Fruit fly (Drosophila melanogaster) whole organism, prepupa: Measurements from ENCODE around the gene abd-A.
A peak's percentile ranks its signal among the peaks of the same experiment; 100 is the strongest.

Experiments
- Blimp-1 ChIP-seq: fragments of 200-800 bp; sonication (Bioruptor generic); optimal IDR thresholded peaks from 3 replicates; lab custom pipeline; 2017; ENCODE audit warnings: missing biosample characterization, missing genetic modification characterization, mild to moderate bottlenecking, moderate library complexity, missing genetic modification reagents
- CG10669 ChIP-seq: fragments of 200-800 bp; sonication (Bioruptor generic); optimal IDR thresholded peaks from 3 replicates; lab custom pipeline; 2018; ENCODE audit warnings: missing biosample characterization, mild to moderate bottlenecking, missing genetic modification characterization, moderate library complexity
- CG11294 ChIP-seq: fragments of 200-800 bp; sonication (Bioruptor generic); IDR thresholded peaks from 2 replicates; pipeline ENCODE4 v1.3.6; 2022; ENCODE audit warnings: missing biosample characterization, missing genetic modification characterization
- CG11762 ChIP-seq: fragments of 200-800 bp; sonication (Bioruptor generic); optimal IDR thresholded peaks from 3 replicates; lab custom pipeline; 2016; ENCODE audit warnings: missing biosample characterization, missing genetic modification characterization; ENCODE audit not compliant: insufficient read depth
- CG11902 ChIP-seq: fragments of 200-800 bp; sonication (Bioruptor generic); optimal IDR thresholded peaks from 3 replicates; lab custom pipeline; 2016; ENCODE audit warnings: missing biosample characterization, missing genetic modification characterization
- CG31627 ChIP-seq: fragments of 200-800 bp; sonication (Bioruptor generic); optimal IDR thresholded peaks from 3 replicates; lab custom pipeline; 2016; ENCODE audit warnings: missing biosample characterization, missing genetic modification characterization
- CG32006 ChIP-seq: fragments of 200-800 bp; sonication (Bioruptor generic); optimal IDR thresholded peaks from 3 replicates; lab custom pipeline; 2017; ENCODE audit warnings: missing biosample characterization, mild to moderate bottlenecking, missing genetic modification characterization
- CG3919 ChIP-seq: fragments of 200-800 bp; sonication (Bioruptor generic); optimal IDR thresholded peaks from 3 replicates; lab custom pipeline; 2016; ENCODE audit warnings: missing biosample characterization, missing genetic modification characterization
- CG4318 ChIP-seq: fragments of 200-800 bp; sonication (Bioruptor generic); optimal IDR thresholded peaks from 3 replicates; lab custom pipeline; 2017; ENCODE audit warnings: missing biosample characterization, mild to moderate bottlenecking, missing genetic modification characterization
- CG6163 ChIP-seq: fragments of 200-800 bp; sonication (Bioruptor generic); IDR thresholded peaks from 3 replicates; pipeline ENCODE4 v1.3.6; 2022; ENCODE audit warnings: missing biosample characterization, missing genetic modification characterization
- CG6808 ChIP-seq: fragments of 200-800 bp; sonication (Bioruptor generic); optimal IDR thresholded peaks from 3 replicates; lab custom pipeline; 2017; ENCODE audit warnings: missing biosample characterization, missing genetic modification characterization, mild to moderate bottlenecking, moderate library complexity, missing genetic modification reagents
- CG6854 ChIP-seq: fragments of 200-800 bp; sonication (Bioruptor generic); optimal IDR thresholded peaks from 2 replicates; lab custom pipeline; 2017; ENCODE audit warnings: missing biosample characterization, mild to moderate bottlenecking, missing genetic modification characterization
- CG7368 ChIP-seq: fragments of 200-800 bp; sonication (Bioruptor generic); optimal IDR thresholded peaks from 3 replicates; lab custom pipeline; 2016; ENCODE audit warnings: missing biosample characterization, missing genetic modification characterization
- CG8319 ChIP-seq: fragments of 200-800 bp; sonication (Bioruptor generic); optimal IDR thresholded peaks from 3 replicates; lab custom pipeline; 2016; ENCODE audit warnings: missing biosample characterization, missing genetic modification characterization
- CG9139 ChIP-seq: fragments of 200-800 bp; sonication (Bioruptor generic); optimal IDR thresholded peaks from 3 replicates; lab custom pipeline; 2017; ENCODE audit warnings: missing biosample characterization, mild to moderate bottlenecking, missing genetic modification characterization
- Eip78C ChIP-seq: fragments of 200-800 bp; sonication (Bioruptor generic); peaks from one replicate; lab custom pipeline; 2016; ENCODE audit warnings: missing biosample characterization, missing genetic modification characterization
- Eip93F ChIP-seq: fragments of 200-800 bp; sonication (Bioruptor generic); optimal IDR thresholded peaks from 2 replicates; lab custom pipeline; 2016; ENCODE audit warnings: missing biosample characterization, mild to moderate bottlenecking, missing genetic modification characterization
- Ets96B ChIP-seq: fragments of 200-800 bp; optimal IDR thresholded peaks from 2 replicates; lab custom pipeline; 2019; ENCODE audit warnings: missing biosample characterization, mild to moderate bottlenecking, missing genetic modification characterization, moderate library complexity
- Gug ChIP-seq: fragments of 200-800 bp; sonication (Bioruptor generic); IDR thresholded peaks from 2 replicates; pipeline ENCODE4 v1.3.6; 2022; ENCODE audit warnings: missing biosample characterization, missing genetic modification characterization
- Hr38 ChIP-seq: sonication (Bioruptor generic); optimal IDR thresholded peaks from 2 replicates; lab custom pipeline; 2016; ENCODE audit warnings: missing biosample characterization, missing genetic modification characterization
- Hr39 ChIP-seq: fragments of 200-800 bp; sonication (Bioruptor generic); optimal IDR thresholded peaks from 2 replicates; lab custom pipeline; 2016; ENCODE audit warnings: missing biosample characterization, missing genetic modification characterization
- Hr4 ChIP-seq: fragments of 200-800 bp; sonication (Bioruptor generic); optimal IDR thresholded peaks from 3 replicates; lab custom pipeline; 2016; ENCODE audit warnings: missing biosample characterization, missing genetic modification characterization
- OdsH ChIP-seq: fragments of 200-800 bp; sonication (Bioruptor generic); optimal IDR thresholded peaks from 3 replicates; lab custom pipeline; 2016; ENCODE audit warnings: missing biosample characterization, missing genetic modification characterization
- Smox ChIP-seq: fragments of 200-800 bp; sonication (Bioruptor generic); optimal IDR thresholded peaks from 3 replicates; lab custom pipeline; 2016; ENCODE audit warnings: missing biosample characterization, missing genetic modification characterization
- Sox102F ChIP-seq: fragments of 200-800 bp; sonication (Bioruptor generic); optimal IDR thresholded peaks from 2 replicates; lab custom pipeline; 2016; ENCODE audit warnings: missing biosample characterization, mild to moderate bottlenecking, missing genetic modification characterization
- Sox14 ChIP-seq: fragments of 200-800 bp; sonication (Bioruptor generic); optimal IDR thresholded peaks from 3 replicates; lab custom pipeline; 2016; ENCODE audit warnings: missing biosample characterization, missing genetic modification characterization
- Sox15 ChIP-seq: fragments of 200-800 bp; sonication (Bioruptor generic); optimal IDR thresholded peaks from 3 replicates; lab custom pipeline; 2016; ENCODE audit warnings: missing biosample characterization, missing genetic modification characterization
- achi ChIP-seq: fragments of 200-800 bp; sonication (Bioruptor generic); optimal IDR thresholded peaks from 3 replicates; lab custom pipeline; 2016; ENCODE audit warnings: missing biosample characterization, missing genetic modification characterization
- esn ChIP-seq: fragments of 200-800 bp; sonication (Bioruptor generic); optimal IDR thresholded peaks from 2 replicates; lab custom pipeline; 2016; ENCODE audit warnings: missing biosample characterization, mild to moderate bottlenecking, missing genetic modification characterization, moderate library complexity
- lz ChIP-seq: fragments of 200-800 bp; sonication (Bioruptor generic); optimal IDR thresholded peaks from 3 replicates; lab custom pipeline; 2016; ENCODE audit warnings: missing biosample characterization, missing genetic modification characterization
- net ChIP-seq: fragments of 200-800 bp; sonication (Bioruptor generic); optimal IDR thresholded peaks from 3 replicates; lab custom pipeline; 2016; ENCODE audit warnings: missing biosample characterization, missing genetic modification characterization
- pdm3 ChIP-seq: fragments of 200-800 bp; sonication (Bioruptor generic); optimal IDR thresholded peaks from 3 replicates; lab custom pipeline; 2016; ENCODE audit warnings: missing biosample characterization, missing genetic modification characterization
- salr ChIP-seq, 2 experiments: fragments of 200-800 bp; sonication (Bioruptor generic); optimal IDR thresholded peaks; 3 replicates each; lab custom pipeline; 2016 to 2018; ENCODE audit warnings: missing biosample characterization in 2 of 2, missing genetic modification characterization in 2 of 2, mild to moderate bottlenecking in 1 of 2
- spab ChIP-seq: fragments of 200-800 bp; sonication (Bioruptor generic); optimal IDR thresholded peaks from 2 replicates; lab custom pipeline; 2017; ENCODE audit warnings: missing biosample characterization, mild to moderate bottlenecking, missing genetic modification characterization, missing genetic modification reagents
- ss ChIP-seq, 2 experiments: fragments of 200-800 bp; sonication (Bioruptor generic); optimal IDR thresholded peaks; 2 replicates in 1 of 2; 3 replicates in 1 of 2; lab custom pipeline; 2017 to 2018; ENCODE audit warnings: mild to moderate bottlenecking in 2 of 2, missing biosample characterization in 2 of 2, missing genetic modification characterization in 2 of 2, moderate library complexity in 1 of 2
- svp ChIP-seq: fragments of 200-800 bp; sonication (Bioruptor generic); peaks from one replicate; lab custom pipeline; 2016; ENCODE audit warnings: missing biosample characterization, missing genetic modification characterization
- topi ChIP-seq: fragments of 200-800 bp; sonication (Bioruptor generic); optimal IDR thresholded peaks from 3 replicates; lab custom pipeline; 2016; ENCODE audit warnings: missing biosample characterization, missing genetic modification characterization
- vri ChIP-seq: fragments of 200-800 bp; sonication (Bioruptor generic); optimal IDR thresholded peaks from 3 replicates; lab custom pipeline; 2016; ENCODE audit warnings: missing biosample characterization, mild to moderate bottlenecking, missing genetic modification characterization

The abd-A gene

dm6 chr3R:16834294-16835003 is 4.6 kb upstream of the abd-A start:
- TF ChIP-seq svp (GFP tag; lab: Kevin White, UChicago) = peak; percentile 12
- peak; percentile 50 for TF ChIP-seq CG3919 (GFP tag; lab: Kevin White, UChicago)
- peak; percentile 9 for TF ChIP-seq CG6808 (GFP tag; lab: Kevin White, UChicago)
- TF ChIP-seq pdm3 (GFP tag; lab: Kevin White, UChicago) = peak; percentile 21
- TF ChIP-seq net = peak; percentile 10
- no peak for TF ChIP-seq CG10669 (GFP tag; lab: Kevin White, UChicago)
- no peak for TF ChIP-seq ss (GFP tag; optimal IDR thresholded peaks at IDR 0.05; lab: Kevin White, UChicago)
- TF ChIP-seq Eip78C (GFP tag; lab: Kevin White, UChicago) = peak; percentile 69
- TF ChIP-seq Hr4 = peak; percentile 9
- peak; percentile 11 for TF ChIP-seq OdsH (GFP tag; lab: Kevin White, UChicago)
- no peak for TF ChIP-seq achi (GFP tag; lab: Kevin White, UChicago)

DNA sequence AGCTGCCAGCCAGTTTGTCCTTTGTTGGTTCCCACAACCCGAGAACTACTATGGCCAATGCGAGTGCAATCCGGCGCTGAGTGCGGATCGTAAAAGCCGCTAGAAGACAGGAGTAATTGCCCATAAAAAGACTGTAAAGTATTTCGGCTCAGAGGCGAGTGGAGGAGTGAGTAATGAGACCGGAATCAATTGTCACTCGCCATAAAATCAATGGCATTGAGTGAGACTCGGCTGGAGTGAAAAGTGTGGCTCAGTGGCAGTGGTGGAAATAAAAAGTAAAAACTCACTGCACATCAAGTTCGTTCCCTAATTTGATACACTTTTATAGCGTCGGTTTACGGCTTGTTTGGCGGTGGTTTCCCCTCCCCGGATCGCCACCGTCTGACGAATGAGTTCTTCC is 3.2 kb upstream of the abd-A start:
- no peak for TF ChIP-seq Eip78C (GFP tag; lab: Kevin White, UChicago)
- no peak for TF ChIP-seq Blimp-1 (GFP tag; lab: Kevin White, UChicago)
- TF ChIP-seq Smox (GFP tag; lab: Kevin White, UChicago) = no peak
- no peak for TF ChIP-seq spab (GFP tag; lab: Kevin White, UChicago)
- TF ChIP-seq topi = no peak

DNA sequence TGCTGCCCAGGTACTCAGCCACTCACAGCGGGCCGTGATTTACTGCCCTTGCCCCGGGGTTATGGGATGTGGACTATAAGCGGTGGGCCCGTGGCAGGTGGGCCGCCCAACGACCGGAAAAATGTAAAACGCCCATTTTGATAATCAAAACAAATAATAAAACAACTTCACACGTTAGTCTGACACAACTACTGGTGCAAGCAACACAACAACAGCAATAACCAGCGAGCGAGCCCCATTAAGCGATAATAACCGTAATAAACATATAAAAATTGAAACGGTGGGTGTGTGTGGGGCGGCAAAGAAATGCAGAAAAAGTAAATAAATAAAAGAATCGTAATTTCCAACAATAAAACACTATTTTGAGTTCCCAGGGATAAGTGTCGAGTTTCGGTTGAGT is 2.1 kb upstream of the abd-A start:
- TF ChIP-seq OdsH (GFP tag; lab: Kevin White, UChicago) (no peak), vri (GFP tag; lab: Kevin White, UChicago) (no peak), Gug (GFP tag; lab: Robert Waterston, UW) (no peak), Blimp-1 (GFP tag; lab: Kevin White, UChicago) (no peak), CG8319 (GFP tag; lab: Kevin White, UChicago) (no peak), net (no peak), CG4318 (GFP tag; lab: Kevin White, UChicago) (no peak), CG6163 (GFP tag; lab: Robert Waterston, UW) (no peak), pdm3 (GFP tag; lab: Kevin White, UChicago) (no peak), Ets96B (tag; lab: Kevin White, UChicago) (no peak), CG32006 (GFP tag; lab: Kevin White, UChicago) (no peak), Eip93F (no peak), Sox102F (GFP tag; lab: Kevin White, UChicago) (no peak), CG11294 (GFP tag; lab: Robert Waterston, UW) (no peak), Smox (GFP tag; lab: Kevin White, UChicago) (no peak), svp (GFP tag; lab: Kevin White, UChicago) (no peak), esn (GFP tag; lab: Kevin White, UChicago) (no peak), Sox15 (GFP tag; lab: Kevin White, UChicago) (no peak), Sox14 (no peak)

DNA sequence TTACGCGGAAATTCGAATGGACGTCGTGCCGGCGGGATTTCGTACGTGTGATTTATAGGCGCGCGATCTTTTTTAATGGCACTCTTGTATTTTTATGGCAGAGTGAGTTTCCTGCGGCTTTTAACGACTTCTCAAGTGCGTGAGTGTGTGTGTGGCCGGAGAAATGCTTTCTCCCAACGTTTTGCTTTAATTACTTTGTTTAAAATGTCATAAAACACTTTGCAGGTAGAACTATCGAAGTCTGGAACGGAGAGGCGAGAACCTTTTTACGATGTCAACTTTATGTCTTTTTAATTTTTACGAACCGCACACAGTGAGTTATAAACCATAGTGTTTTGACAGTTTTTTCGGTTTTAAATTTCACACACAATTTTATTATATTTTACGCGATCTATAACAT is 691 bp downstream of the abd-A start:
- TF ChIP-seq ss (GFP tag; optimal IDR thresholded peaks at IDR 0.05; lab: Kevin White, UChicago) = no peak
- no peak for TF ChIP-seq lz (GFP tag; lab: Kevin White, UChicago)
- no peak for TF ChIP-seq salr (GFP tag; optimal IDR thresholded peaks at IDR 0.05; lab: Kevin White, UChicago)
- no peak for TF ChIP-seq OdsH (GFP tag; lab: Kevin White, UChicago)
- no peak for TF ChIP-seq CG11902
- TF ChIP-seq Eip93F = no peak
- no peak for TF ChIP-seq net
- TF ChIP-seq CG7368 (GFP tag; lab: Kevin White, UChicago) = no peak
- TF ChIP-seq Hr39 (GFP tag; lab: Kevin White, UChicago) = no peak
- no peak for TF ChIP-seq CG6854
- no peak for TF ChIP-seq Hr38 (GFP tag; lab: Kevin White, UChicago)
- no peak for TF ChIP-seq Blimp-1 (GFP tag; lab: Kevin White, UChicago)
- no peak for TF ChIP-seq CG31627 (GFP tag; lab: Kevin White, UChicago)
- TF ChIP-seq CG3919 (GFP tag; lab: Kevin White, UChicago) = no peak
- TF ChIP-seq CG9139 (GFP tag; lab: Kevin White, UChicago) = no peak
- no peak for TF ChIP-seq Sox15 (GFP tag; lab: Kevin White, UChicago)
- TF ChIP-seq CG11762 = no peak
- TF ChIP-seq vri (GFP tag; lab: Kevin White, UChicago) = no peak
